Fruit fly (Drosophila melanogaster) whole organism, adult: ENCODE measurements around the gene CtsF.

Experiments
- CG5204 ChIP-seq: fragments of 200-800 bp; sonication (Bioruptor generic); optimal IDR thresholded peaks from 2 replicates; lab custom pipeline; 2016; ENCODE audit warnings: missing biosample characterization, missing genetic modification characterization
- kay ChIP-seq: fragments of 200-800 bp; sonication (Bioruptor generic); peaks from one replicate; lab custom pipeline; 2016; ENCODE audit warnings: missing biosample characterization, missing genetic modification characterization, borderline replicate concordance

The CtsF gene

DNA sequence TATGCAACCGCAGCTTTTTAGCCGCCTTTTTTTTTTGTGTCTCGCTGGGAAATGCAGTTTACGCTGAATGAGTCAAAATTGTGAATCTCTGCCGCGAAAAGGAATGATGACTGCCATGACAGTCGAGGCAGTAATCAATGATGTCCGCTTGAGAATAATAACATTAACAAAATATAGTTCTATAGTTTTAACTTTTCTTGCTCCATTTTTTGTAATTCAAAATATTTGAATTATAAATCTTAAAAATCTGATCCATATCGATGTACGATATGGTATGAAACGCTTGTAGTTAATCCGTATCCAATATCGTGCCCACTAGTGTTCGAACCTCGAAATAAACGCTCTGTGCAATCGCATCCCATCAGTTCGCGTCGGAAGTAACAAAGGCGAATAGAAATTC is 63.7 kb downstream of the CtsF start:
- TF ChIP-seq CG5204 (GFP tag; lab: Kevin White, UChicago) (no peak), kay (GFP tag; lab: Kevin White, UChicago) (peak; percentile 34)
